Worm (Caenorhabditis elegans): ENCODE data around the gene bicd-1.

Gene bicd-1

DNA sequence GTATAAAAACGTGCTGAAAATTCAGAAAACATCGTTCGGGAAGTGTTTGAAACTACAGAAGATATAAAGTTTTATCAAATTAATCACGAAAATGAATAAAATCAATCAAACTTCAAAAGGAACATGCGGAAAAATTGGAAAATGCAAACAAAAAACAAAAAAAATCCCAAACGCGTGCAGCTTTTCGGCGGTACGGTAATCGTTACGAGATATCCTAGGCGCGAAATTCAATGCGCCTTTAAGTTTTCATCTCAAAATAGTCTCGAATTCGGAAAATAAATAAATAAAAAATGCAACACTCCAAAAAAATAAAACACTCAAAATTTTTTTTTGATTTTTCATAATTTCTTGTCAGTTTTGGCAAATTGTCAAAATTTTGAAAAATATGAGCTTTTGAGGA is 42.3 kb downstream of the bicd-1 start:
- TF ChIP-seq elt-3 (tag; optimal IDR thresholded peaks at IDR 0.05) (no peak), ama-1 (optimal IDR thresholded peaks at IDR 0.05) (no peak), ztf-11 (tag; optimal IDR thresholded peaks at IDR 0.05) (no peak), Y55F3AM.14 (GFP tag; optimal IDR thresholded peaks at IDR 0.05) (no peak), lin-39 (tag; optimal IDR thresholded peaks at IDR 0.05) (no peak), R02D3.7 (tag; optimal IDR thresholded peaks at IDR 0.05) (no peak), fos-1 (tag; optimal IDR thresholded peaks at IDR 0.05) (no peak), lin-11 (tag; optimal IDR thresholded peaks at IDR 0.05) (no peak), ztf-4 (tag; optimal IDR thresholded peaks at IDR 0.05) (no peak), ztf-1 (GFP tag; conservative IDR thresholded peaks at IDR 0.05) (no peak), nhr-11 (tag; optimal IDR thresholded peaks at IDR 0.05) (no peak), mab-5 (tag; optimal IDR thresholded peaks at IDR 0.05) (no peak), aly-2 (tag; optimal IDR thresholded peaks at IDR 0.05) (no peak), sem-4 (tag; optimal IDR thresholded peaks at IDR 0.05) (no peak), nhr-10 (tag; optimal IDR thresholded peaks at IDR 0.05) (no peak), nhr-21 (tag; optimal IDR thresholded peaks at IDR 0.05) (no peak), lsy-2 (tag; optimal IDR thresholded peaks at IDR 0.05) (no peak)

ce11 chrIV:6528202-6528601 is 43.9 kb downstream of the bicd-1 start:
- TF ChIP-seq nhr-129 (tag; optimal IDR thresholded peaks at IDR 0.05) (no peak), lin-39 (tag; optimal IDR thresholded peaks at IDR 0.05) (no peak), sma-3 (GFP tag; optimal IDR thresholded peaks at IDR 0.05) (no peak)

DNA sequence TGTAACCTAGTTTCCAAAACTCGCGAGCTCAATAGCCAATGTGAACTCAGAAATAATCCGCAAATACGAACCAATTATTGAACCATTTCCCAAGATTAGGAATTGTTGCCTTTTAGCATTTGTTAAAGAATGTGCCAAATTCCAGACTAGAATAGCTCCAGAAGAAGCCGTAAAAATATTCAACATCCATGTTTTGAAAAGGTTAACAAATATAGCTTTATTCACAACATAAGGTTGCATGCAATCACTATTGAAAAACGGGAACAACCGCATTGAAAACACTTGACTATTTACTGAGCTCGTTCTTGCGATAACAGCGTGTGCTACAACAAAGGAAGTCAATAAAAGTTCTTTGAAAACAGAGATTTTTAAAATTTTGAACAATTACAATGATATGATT is 45.6 kb downstream of the bicd-1 start:
- no peak for TF ChIP-seq unc-62 (GFP tag; optimal IDR thresholded peaks at IDR 0.05)
- TF ChIP-seq skn-1 (tag; optimal IDR thresholded peaks at IDR 0.05) = no peak
- TF ChIP-seq nhr-12 (tag; optimal IDR thresholded peaks at IDR 0.05) = no peak
- no peak for TF ChIP-seq ama-1 (optimal IDR thresholded peaks at IDR 0.05)
- TF ChIP-seq nhr-77 (tag; optimal IDR thresholded peaks at IDR 0.05) = no peak
- TF ChIP-seq nhr-23 (tag; optimal IDR thresholded peaks at IDR 0.05) = no peak
- no peak for TF ChIP-seq R02D3.7 (tag; optimal IDR thresholded peaks at IDR 0.05)
- no peak for TF ChIP-seq blmp-1 (tag; optimal IDR thresholded peaks at IDR 0.05; ENCODE audit: insufficient read depth)
- no peak for TF ChIP-seq crh-2 (tag; optimal IDR thresholded peaks at IDR 0.05)
- TF ChIP-seq ztf-1 (GFP tag; conservative IDR thresholded peaks at IDR 0.05) = no peak
- no peak for TF ChIP-seq gmeb-1 (tag; optimal IDR thresholded peaks at IDR 0.05)
- TF ChIP-seq lin-13 (GFP tag; optimal IDR thresholded peaks at IDR 0.05) = no peak

ce11 chrIV:6524531-6524930 is 47.6 kb downstream of the bicd-1 start, which contains the start of gene C01G5.5:
Gene C01G5.5, plus strand, starts transcription at chrIV:6524610.
- no peak for TF ChIP-seq nhr-129 (tag; optimal IDR thresholded peaks at IDR 0.05)
- no peak for TF ChIP-seq nhr-6 (tag; optimal IDR thresholded peaks at IDR 0.05)
- no peak for TF ChIP-seq elt-1 (tag; optimal IDR thresholded peaks at IDR 0.05)
- no peak for TF ChIP-seq sem-4 (tag; optimal IDR thresholded peaks at IDR 0.05)
- no peak for TF ChIP-seq zag-1 (tag; optimal IDR thresholded peaks at IDR 0.05)
- no peak for TF ChIP-seq gmeb-1 (tag; optimal IDR thresholded peaks at IDR 0.05)
- no peak for TF ChIP-seq nhr-23 (tag; optimal IDR thresholded peaks at IDR 0.05)
- no peak for TF ChIP-seq sma-9 (GFP tag; optimal IDR thresholded peaks at IDR 0.05)
- TF ChIP-seq sma-9 (tag; optimal IDR thresholded peaks at IDR 0.05) = no peak
- no peak for TF ChIP-seq nhr-11 (tag; optimal IDR thresholded peaks at IDR 0.05)
- no peak for TF ChIP-seq unc-39 (tag; optimal IDR thresholded peaks at IDR 0.05)
- no peak for TF ChIP-seq aly-2 (tag; optimal IDR thresholded peaks at IDR 0.05)
- no peak for TF ChIP-seq C34F6.9 (tag; optimal IDR thresholded peaks at IDR 0.05)
- TF ChIP-seq lin-13 (GFP tag; optimal IDR thresholded peaks at IDR 0.05) = no peak

DNA sequence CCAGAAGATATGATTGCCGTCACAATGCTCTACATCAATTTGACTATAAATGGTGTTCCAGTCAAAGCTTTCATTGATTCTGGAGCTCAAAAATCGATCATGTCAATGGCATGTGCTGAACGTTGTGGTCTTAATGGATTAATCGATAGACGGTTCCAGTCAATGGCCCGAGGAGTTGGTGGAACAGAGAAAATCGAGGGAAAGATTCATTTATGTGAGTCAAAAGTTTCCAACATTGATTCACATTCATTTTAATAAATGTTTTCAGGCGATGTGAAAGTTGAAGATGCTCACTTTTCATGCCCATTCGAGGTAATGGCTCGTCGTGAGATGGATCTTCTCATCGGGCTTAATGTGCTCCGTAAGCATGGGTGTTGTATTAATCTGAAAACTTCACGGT is 48.4 kb downstream of the bicd-1 start:
- no peak for TF ChIP-seq skn-1 (tag; optimal IDR thresholded peaks at IDR 0.05)
- no peak for TF ChIP-seq mbf-1 (tag; optimal IDR thresholded peaks at IDR 0.05)
- TF ChIP-seq F13H6.1 (tag; optimal IDR thresholded peaks at IDR 0.05) = no peak
- no peak for TF ChIP-seq peb-1 (tag; optimal IDR thresholded peaks at IDR 0.05)
- TF ChIP-seq mab-5 (tag; optimal IDR thresholded peaks at IDR 0.05) = no peak
- no peak for TF ChIP-seq sma-3 (GFP tag; optimal IDR thresholded peaks at IDR 0.05)
- no peak for TF ChIP-seq nhr-11 (tag; optimal IDR thresholded peaks at IDR 0.05)
- no peak for TF ChIP-seq fos-1 (tag; optimal IDR thresholded peaks at IDR 0.05)
